Worm (Caenorhabditis elegans): ENCODE data around the gene C08F8.6.
"Not testable (repeated sequence)": the region's sequence is repeated elsewhere in the genome, so short reads cannot be mapped to it uniquely, and the experiment has no call there.

- not testable (repeated sequence) for TF ChIP-seq nhr-237 (tag; optimal IDR thresholded peaks at IDR 0.05); drap-1 (GFP tag; optimal IDR thresholded peaks at IDR 0.05); nhr-12 (tag; optimal IDR thresholded peaks at IDR 0.05); unc-62 (GFP tag; optimal IDR thresholded peaks at IDR 0.05); snpc-4 (tag; optimal IDR thresholded peaks at IDR 0.05); lsy-2 (tag; optimal IDR thresholded peaks at IDR 0.05)
These were observed 10.2 kb downstream of the C08F8.6 start, which contains the start of gene C08F8.3 for ce11 chrIV:11154425-11155114.
